Worm (Caenorhabditis elegans) whole organism, L4/young adult: ENCODE measurements around the gene T24E12.1.

Experiments
- W03F9.2 ChIP-seq: fragments of 150-350 bp; optimal IDR thresholded peaks from 2 replicates; lab custom pipeline; 2014; ENCODE audit warnings: missing biosample characterization, missing genetic modification characterization
- him-1 ChIP-seq: sonication (generic microtip); optimal IDR thresholded peaks from 2 replicates; lab custom pipeline; 2016; ENCODE audit warnings: missing genotype, missing genetic modification reagents, missing genetic modification characterization, missing compliant biosample characterization

DNA sequence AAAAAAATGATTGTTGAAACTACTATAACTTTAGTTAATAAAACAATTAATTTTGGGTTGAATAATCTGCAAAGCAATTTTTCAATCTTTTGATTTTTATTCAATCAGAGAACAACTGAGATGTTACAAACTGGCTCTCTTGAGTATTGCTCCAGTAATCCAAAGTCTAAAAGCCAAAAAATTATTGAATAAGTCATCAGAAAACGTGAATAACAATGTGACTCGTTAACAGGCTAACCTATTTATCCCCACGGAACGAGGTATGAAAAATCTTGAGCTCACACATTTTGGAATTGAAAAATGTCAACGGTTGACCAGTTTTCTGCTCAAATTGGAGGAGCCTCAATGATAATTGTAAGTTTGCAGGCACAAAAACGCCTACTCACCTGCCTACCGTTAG lies 27.9 kb upstream of the T24E12.1 start, which contains the start of gene srx-111:
- TF ChIP-seq W03F9.2 (tag; lab: Kevin White, UChicago) (no peak), him-1 (tag; lab: Kevin White, UChicago) (no peak)
